Worm (Caenorhabditis elegans) whole organism, young adult: ENCODE data around the gene F46E10.2.

ENCODE experiments used
- nhr-80 ChIP-seq: sonication (generic microtip); optimal IDR thresholded peaks from 2 replicates; lab custom pipeline; 2016; ENCODE audit warnings: missing genetic modification characterization, missing compliant biosample characterization
- pha-4 ChIP-seq: fragments of 150-350 bp; sonication (generic microtip); optimal IDR thresholded peaks from 2 replicates; lab custom pipeline; 2014; ENCODE audit warnings: missing biosample characterization, missing genetic modification reagents, missing genetic modification characterization

F46E10.2 gene

DNA sequence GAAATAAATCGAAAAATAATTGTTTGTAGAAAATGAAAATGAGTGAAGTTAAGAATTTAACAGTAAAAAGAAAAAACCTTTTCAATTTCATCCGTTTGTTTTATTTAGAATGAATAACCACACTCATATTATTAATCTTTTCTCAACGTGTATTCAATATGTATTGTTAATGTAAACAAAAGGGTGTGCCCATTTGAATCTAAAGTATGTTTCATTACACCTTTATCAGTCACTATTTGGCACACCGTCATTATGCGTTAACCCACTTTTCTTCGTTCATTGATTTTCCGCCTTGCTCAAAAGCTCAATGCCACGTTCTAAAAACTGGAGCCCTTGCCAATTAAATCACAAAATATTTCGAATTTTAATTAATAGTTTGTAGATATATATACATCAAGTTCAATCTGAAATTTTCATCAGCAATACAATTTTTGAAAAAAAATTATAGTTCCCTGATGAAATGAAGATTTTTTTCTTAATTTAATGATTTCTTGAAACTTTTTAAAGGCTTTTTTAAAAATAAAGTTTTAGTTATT is 45.7 kb downstream of the F46E10.2 start, which contains the start of gene K04A8.1:
Gene K04A8.1 (plus strand): TSS at position 486 of the 536 bp plus-strand sequence.
- no peak for TF ChIP-seq pha-4 (tag; lab: Kevin White, UChicago)
- TF ChIP-seq nhr-80 (tag; lab: Kevin White, UChicago), result peak; percentile 44
